Worm (Caenorhabditis elegans) whole organism, young adult: ENCODE measurements around the gene R02F2.7.
A peak's percentile ranks its signal among the peaks of the same experiment; 100 is the strongest.

Experiments
- F10E7.11 ChIP-seq: sonication (generic microtip); optimal IDR thresholded peaks from 2 replicates; lab custom pipeline; 2017; ENCODE audit warnings: mild to moderate bottlenecking, missing genetic modification characterization, moderate library complexity, missing compliant biosample characterization
- F22D6.2 ChIP-seq: sonication (generic microtip); optimal IDR thresholded peaks from 2 replicates; lab custom pipeline; 2016; ENCODE audit warnings: mild to moderate bottlenecking, missing genetic modification characterization, missing compliant biosample characterization
- F23B12.7 ChIP-seq: sonication (generic microtip); optimal IDR thresholded peaks from 2 replicates; lab custom pipeline; 2017; ENCODE audit warnings: missing genetic modification characterization, mild to moderate bottlenecking, missing compliant biosample characterization, antibody characterized with exemption, moderate library complexity; ENCODE audit not compliant: insufficient read depth
- F37B4.10 ChIP-seq: fragments of 200-800 bp; sonication (Bioruptor generic); IDR thresholded peaks from 2 replicates; pipeline ENCODE4 v1.3.6; 2022; ENCODE audit warnings: missing genetic modification characterization, missing compliant biosample characterization
- F52B5.7 ChIP-seq: sonication (generic microtip); optimal IDR thresholded peaks from 2 replicates; lab custom pipeline; 2016; ENCODE audit warnings: mild to moderate bottlenecking, missing genetic modification characterization, missing compliant biosample characterization
- F57C9.4 ChIP-seq: sonication (generic microtip); optimal IDR thresholded peaks from 2 replicates; lab custom pipeline; 2017; ENCODE audit warnings: mild to moderate bottlenecking, missing genetic modification characterization, missing compliant biosample characterization
- K11D2.4 ChIP-seq: fragments of 200-800 bp; sonication (Bioruptor generic); IDR thresholded peaks from 2 replicates; pipeline ENCODE4 v1.3.6; 2022; ENCODE audit warnings: missing genetic modification reagents, missing genetic modification characterization, missing compliant biosample characterization
- T07F8.4 ChIP-seq: sonication (generic microtip); optimal IDR thresholded peaks from 2 replicates; lab custom pipeline; 2016; ENCODE audit warnings: mild to moderate bottlenecking, missing genetic modification characterization, moderate library complexity, missing compliant biosample characterization
- atf-7 ChIP-seq: sonication (generic microtip); optimal IDR thresholded peaks from 2 replicates; lab custom pipeline; 2017; ENCODE audit warnings: mild to moderate bottlenecking, missing genetic modification characterization, missing compliant biosample characterization
- attf-3 ChIP-seq: fragments of 200-800 bp; sonication (Bioruptor generic); conservative IDR thresholded peaks from 2 replicates; pipeline ENCODE4 v1.3.6; 2022; ENCODE audit warnings: missing genetic modification reagents, missing genetic modification characterization, missing compliant biosample characterization
- attf-5 ChIP-seq: fragments of 200-800 bp; sonication (Bioruptor generic); optimal IDR thresholded peaks from 2 replicates; lab custom pipeline; 2018; ENCODE audit warnings: mild to moderate bottlenecking, missing genetic modification characterization, missing compliant biosample characterization
- bed-2 ChIP-seq: fragments of 200-800 bp; sonication (Bioruptor generic); IDR thresholded peaks from 2 replicates; pipeline ENCODE4 v1.3.6; 2022; ENCODE audit warnings: missing genetic modification reagents, missing genetic modification characterization, missing compliant biosample characterization
- ceh-100 ChIP-seq: fragments of 200-800 bp; sonication (Bioruptor generic); IDR thresholded peaks from 2 replicates; pipeline ENCODE4 v1.3.6; 2022; ENCODE audit warnings: missing genetic modification reagents, missing genetic modification characterization, missing compliant biosample characterization
- ceh-27 ChIP-seq: fragments of 200-800 bp; sonication (Bioruptor generic); optimal IDR thresholded peaks from 2 replicates; lab custom pipeline; 2018; ENCODE audit warnings: mild to moderate bottlenecking, missing genetic modification characterization, moderate library complexity, missing compliant biosample characterization
- ceh-79 ChIP-seq: sonication (generic microtip); optimal IDR thresholded peaks from 2 replicates; lab custom pipeline; 2017; ENCODE audit warnings: mild to moderate bottlenecking, missing genetic modification characterization, missing compliant biosample characterization
- ceh-91 ChIP-seq: fragments of 200-800 bp; sonication (Bioruptor generic); IDR thresholded peaks from 2 replicates; pipeline ENCODE4 v1.3.6; 2022; ENCODE audit warnings: missing genetic modification reagents, missing genetic modification characterization, missing compliant biosample characterization
- dpl-1 ChIP-seq: fragments of 150-350 bp; optimal IDR thresholded peaks from 2 replicates; lab custom pipeline; 2014; ENCODE audit warnings: missing biosample characterization, missing genetic modification reagents, missing genetic modification characterization
- efl-1 ChIP-seq: fragments of 150-350 bp; optimal IDR thresholded peaks from 2 replicates; lab custom pipeline; 2014; ENCODE audit warnings: missing biosample characterization, missing genetic modification reagents, missing genetic modification characterization
- egl-18 ChIP-seq: fragments of 200-800 bp; sonication (Bioruptor generic); IDR thresholded peaks from 2 replicates; pipeline ENCODE4 v1.3.6; 2022; ENCODE audit warnings: missing genetic modification reagents, missing genetic modification characterization, missing compliant biosample characterization
- egrh-3 ChIP-seq: fragments of 200-800 bp; sonication (Bioruptor generic); IDR thresholded peaks from 2 replicates; pipeline ENCODE4 v1.3.6; 2022; ENCODE audit warnings: missing genetic modification reagents, missing genetic modification characterization, missing compliant biosample characterization
- ets-4 ChIP-seq: fragments of 200-800 bp; sonication (Bioruptor generic); optimal IDR thresholded peaks from 2 replicates; lab custom pipeline; 2018; ENCODE audit warnings: mild to moderate bottlenecking, missing genetic modification characterization, missing compliant biosample characterization
- hmg-1.2 ChIP-seq: fragments of 200-800 bp; sonication (Bioruptor generic); IDR thresholded peaks from 2 replicates; pipeline ENCODE4 v1.3.6; 2022; ENCODE audit warnings: missing genetic modification reagents, missing genetic modification characterization, missing compliant biosample characterization
- hmg-20 ChIP-seq: fragments of 200-800 bp; sonication (Bioruptor generic); IDR thresholded peaks from 2 replicates; pipeline ENCODE4 v1.3.6; 2022; ENCODE audit warnings: missing genetic modification reagents, missing genetic modification characterization, missing compliant biosample characterization
- hrde-1 ChIP-seq: sonication (generic microtip); optimal IDR thresholded peaks from 2 replicates; lab custom pipeline; 2016; ENCODE audit warnings: missing genetic modification characterization, mild to moderate bottlenecking, missing compliant biosample characterization, moderate library complexity, missing genotype, missing genetic modification reagents, borderline replicate concordance
- lag-1 ChIP-seq: fragments of 200-800 bp; sonication (Bioruptor generic); IDR thresholded peaks from 2 replicates; pipeline ENCODE4 v1.3.6; 2022; ENCODE audit warnings: missing genetic modification reagents, missing genetic modification characterization, missing compliant biosample characterization
- lin-26 ChIP-seq: fragments of 200-800 bp; sonication (Bioruptor generic); IDR thresholded peaks from 2 replicates; pipeline ENCODE4 v1.3.6; 2022; ENCODE audit warnings: missing genetic modification reagents, missing genetic modification characterization, missing compliant biosample characterization
- lin-40 ChIP-seq: sonication (generic microtip); optimal IDR thresholded peaks from 2 replicates; lab custom pipeline; 2016; ENCODE audit warnings: missing genetic modification characterization, mild to moderate bottlenecking, missing compliant biosample characterization, missing genotype, missing genetic modification reagents
- lin-54 ChIP-seq: fragments of 200-800 bp; sonication (Bioruptor generic); optimal IDR thresholded peaks from 2 replicates; lab custom pipeline; 2018; ENCODE audit warnings: mild to moderate bottlenecking, missing genetic modification characterization, missing compliant biosample characterization
- madf-3 ChIP-seq: fragments of 200-800 bp; sonication (Bioruptor generic); IDR thresholded peaks from 2 replicates; pipeline ENCODE4 v1.3.6; 2022; ENCODE audit warnings: missing genetic modification reagents, missing genetic modification characterization, missing compliant biosample characterization
- madf-8 ChIP-seq: fragments of 200-800 bp; sonication (Bioruptor generic); conservative IDR thresholded peaks from 2 replicates; pipeline ENCODE4 v1.3.6; 2022; ENCODE audit warnings: missing genetic modification reagents, missing genetic modification characterization, missing compliant biosample characterization
- mes-4 ChIP-seq: sonication (generic microtip); optimal IDR thresholded peaks from 2 replicates; lab custom pipeline; 2016; ENCODE audit warnings: missing genotype, missing genetic modification characterization, missing compliant biosample characterization
- nfya-2 ChIP-seq: fragments of 200-800 bp; sonication (Bioruptor generic); IDR thresholded peaks from 2 replicates; pipeline ENCODE4 v1.3.6; 2022; ENCODE audit warnings: missing genetic modification reagents, missing genetic modification characterization, missing compliant biosample characterization
- nhr-27 ChIP-seq: fragments of 200-800 bp; sonication (Bioruptor generic); optimal IDR thresholded peaks from 2 replicates; lab custom pipeline; 2018; ENCODE audit warnings: mild to moderate bottlenecking, missing genetic modification characterization, moderate library complexity, missing compliant biosample characterization
- rpc-1 ChIP-seq, 2 experiments: fragments of 150-350 bp in 1 of 2; sonication (generic microtip) in 1 of 2; optimal IDR thresholded peaks; 2 replicates each; lab custom pipeline; 2014 to 2018; ENCODE audit warnings: missing biosample characterization in 1 of 2, missing genetic modification characterization in 1 of 2, missing genetic modification reagents in 1 of 2, missing genotype in 1 of 2
- sea-2 ChIP-seq: fragments of 200-800 bp; sonication (Bioruptor generic); IDR thresholded peaks from 2 replicates; pipeline ENCODE4 v1.3.6; 2022; ENCODE audit warnings: missing genetic modification characterization, missing compliant biosample characterization
- snpc-1.1 ChIP-seq: sonication (generic microtip); optimal IDR thresholded peaks from 2 replicates; lab custom pipeline; 2017; ENCODE audit warnings: missing genetic modification characterization, mild to moderate bottlenecking, missing compliant biosample characterization, antibody characterized with exemption, moderate library complexity, missing genotype, missing genetic modification reagents; ENCODE audit not compliant: insufficient read depth
- snpc-1.3 ChIP-seq: sonication (generic microtip); optimal IDR thresholded peaks from 2 replicates; lab custom pipeline; 2017; ENCODE audit warnings: missing genetic modification characterization, mild to moderate bottlenecking, missing compliant biosample characterization, antibody characterized with exemption, moderate library complexity, missing genotype, missing genetic modification reagents; ENCODE audit not compliant: insufficient read depth
- snpc-3.4 ChIP-seq: sonication (generic microtip); optimal IDR thresholded peaks from 2 replicates; lab custom pipeline; 2017; ENCODE audit warnings: missing genetic modification characterization, mild to moderate bottlenecking, missing compliant biosample characterization, antibody characterized with exemption, moderate library complexity, missing genotype, missing genetic modification reagents
- snpc-4 ChIP-seq, 5 experiments: fragments of 150-350 bp in 1 of 5; sonication (generic microtip) in 4 of 5; optimal IDR thresholded peaks; 2 replicates each; lab custom pipeline; 2014 to 2018; ENCODE audit warnings: missing genetic modification characterization in 5 of 5, missing biosample characterization in 3 of 5, antibody characterized with exemption in 2 of 5, mild to moderate bottlenecking in 2 of 5, missing compliant biosample characterization in 2 of 5, missing genotype in 2 of 5, moderate library complexity in 2 of 5, missing genetic modification reagents in 1 of 5
- somi-1 ChIP-seq: fragments of 200-800 bp; sonication (Bioruptor generic); optimal IDR thresholded peaks from 2 replicates; lab custom pipeline; 2018; ENCODE audit warnings: mild to moderate bottlenecking, missing genetic modification characterization, missing compliant biosample characterization
- sptf-2 ChIP-seq: fragments of 200-800 bp; sonication (Bioruptor generic); optimal IDR thresholded peaks from 2 replicates; lab custom pipeline; 2018; ENCODE audit warnings: mild to moderate bottlenecking, missing genetic modification characterization, missing compliant biosample characterization
- zfh-2 ChIP-seq: fragments of 200-800 bp; sonication (Bioruptor generic); conservative IDR thresholded peaks from 2 replicates; pipeline ENCODE4 v1.3.6; 2022; ENCODE audit warnings: missing genetic modification reagents, missing genetic modification characterization, missing compliant biosample characterization
- zim-3 ChIP-seq: sonication (generic microtip); optimal IDR thresholded peaks from 2 replicates; lab custom pipeline; 2017; ENCODE audit warnings: mild to moderate bottlenecking, missing genetic modification characterization, moderate library complexity, missing compliant biosample characterization
- ztf-25 ChIP-seq: fragments of 200-800 bp; sonication (Bioruptor generic); IDR thresholded peaks from 2 replicates; pipeline ENCODE4 v1.3.6; 2022; ENCODE audit warnings: missing genetic modification reagents, missing genetic modification characterization, missing compliant biosample characterization
- ztf-26 ChIP-seq: sonication (generic microtip); optimal IDR thresholded peaks from 2 replicates; lab custom pipeline; 2017; ENCODE audit warnings: missing genetic modification characterization, missing compliant biosample characterization
- ztf-3 ChIP-seq: fragments of 200-800 bp; sonication (Bioruptor generic); optimal IDR thresholded peaks from 2 replicates; lab custom pipeline; 2018; ENCODE audit warnings: mild to moderate bottlenecking, missing genetic modification characterization, missing compliant biosample characterization

Gene R02F2.7

ce11 chrIII:5502915-5503575 lies 19.5 kb upstream of the R02F2.7 start (continued):
- TF ChIP-seq dpl-1 (no peak), lag-1 (no peak), hmg-20 (GFP tag; lab: Robert Waterston, UW) (no peak), snpc-1.3 (tag; lab: Kevin White, UChicago) (no peak), efl-1 (no peak), madf-8 (GFP tag; lab: Robert Waterston, UW) (no peak), somi-1 (GFP tag; lab: Kevin White, UChicago) (peak; percentile 18), snpc-4 (GFP tag; optimal IDR thresholded peaks at IDR 0.05; lab: Kevin White, UChicago) (no peak), snpc-4 (tag; optimal IDR thresholded peaks at IDR 0.05; lab: Kevin White, UChicago) (peak in 3 of 4 experiments; percentile 17 to 46 (median 34)), ceh-91 (no peak), nhr-27 (tag; lab: Kevin White, UChicago) (no peak), lin-40 (peak; percentile 42), atf-7 (peak; percentile 56), ztf-25 (no peak), attf-5 (GFP tag; lab: Kevin White, UChicago) (peak; percentile 33), ztf-3 (GFP tag; lab: Kevin White, UChicago) (no peak), ztf-26 (tag; lab: Kevin White, UChicago) (no peak), hrde-1 (no peak), bed-2 (GFP tag; lab: Robert Waterston, UW) (no peak), snpc-3.4 (no peak), T07F8.4 (no peak), zim-3 (no peak), F57C9.4 (tag; lab: Kevin White, UChicago) (no peak), ceh-27 (no peak), F37B4.10 (GFP tag; lab: Robert Waterston, UW) (no peak), F22D6.2 (tag; lab: Kevin White, UChicago) (no peak), hmg-1.2 (GFP tag; lab: Robert Waterston, UW) (peak; percentile 67; the same call in 1 of the 2 replicates), nfya-2 (GFP tag; lab: Robert Waterston, UW) (no peak), ceh-79 (tag; lab: Kevin White, UChicago) (no peak), attf-3 (GFP tag; lab: Robert Waterston, UW) (0 out of 2 replicates have a peak, but pooled peaks have one; percentile 19), mes-4 (tag; lab: Kevin White, UChicago) (no peak), sea-2 (GFP tag; lab: Robert Waterston, UW) (no peak), K11D2.4 (GFP tag; lab: Robert Waterston, UW) (no peak), egl-18 (no peak), F10E7.11 (tag; lab: Kevin White, UChicago) (no peak), egrh-3 (GFP tag; lab: Robert Waterston, UW) (no peak), ets-4 (GFP tag; lab: Kevin White, UChicago) (peak; percentile 36), lin-26 (GFP tag; lab: Robert Waterston, UW) (peak; percentile 9; the same call in 1 of the 2 replicates), madf-3 (GFP tag; lab: Robert Waterston, UW) (no peak), F23B12.7 (tag; lab: Kevin White, UChicago) (no peak), lin-54 (GFP tag; lab: Kevin White, UChicago) (no peak), zfh-2 (GFP tag; lab: Robert Waterston, UW) (peak; percentile 72), sptf-2 (GFP tag; lab: Kevin White, UChicago) (no peak), ceh-100 (GFP tag; lab: Robert Waterston, UW) (no peak), rpc-1 (optimal IDR thresholded peaks at IDR 0.05; lab: Kevin White, UChicago) (no peak), rpc-1 (tag; optimal IDR thresholded peaks at IDR 0.05; lab: Kevin White, UChicago) (no peak), F52B5.7 (tag; lab: Kevin White, UChicago) (no peak), snpc-1.1 (tag; lab: Kevin White, UChicago) (no peak)
